Worm (Caenorhabditis elegans) whole organism, L1 larva: Measurements from ENCODE around the gene C49F5.6.

Experiments used
- aha-1 ChIP-seq: fragments of 150-350 bp; optimal IDR thresholded peaks from 2 replicates; lab custom pipeline; 2014; ENCODE audit warnings: missing biosample characterization, missing genetic modification characterization
- blmp-1 ChIP-seq: fragments of 150-350 bp; optimal IDR thresholded peaks from 2 replicates; lab custom pipeline; 2014; ENCODE audit warnings: missing biosample characterization, missing genetic modification characterization
- dpl-1 ChIP-seq, 3 experiments: fragments of 150-350 bp in 2 of 3; sonication (generic microtip) in 1 of 3; optimal IDR thresholded peaks; 2 replicates each; lab custom pipeline; 2014 to 2017; ENCODE audit warnings: missing biosample characterization in 3 of 3, missing genetic modification characterization in 3 of 3, missing genetic modification reagents in 3 of 3
- elt-2 ChIP-seq: sonication (generic microtip); optimal IDR thresholded peaks from 2 replicates; lab custom pipeline; 2016; ENCODE audit warnings: missing genetic modification characterization, mild to moderate bottlenecking, inconsistent platforms, missing compliant biosample characterization, missing genetic modification reagents
- lin-14 ChIP-seq: fragments of 200-800 bp; sonication (Bioruptor generic); optimal IDR thresholded peaks from 2 replicates; lab custom pipeline; 2018; ENCODE audit warnings: mild to moderate bottlenecking, missing genetic modification characterization, moderate library complexity, missing compliant biosample characterization
- lsy-2 ChIP-seq, 2 experiments: fragments of 150-350 bp; optimal IDR thresholded peaks; 2 replicates each; lab custom pipeline; 2014; ENCODE audit warnings: missing biosample characterization in 2 of 2, missing genetic modification characterization in 2 of 2
- nhr-76 ChIP-seq: sonication (generic microtip); optimal IDR thresholded peaks from 2 replicates; lab custom pipeline; 2017; ENCODE audit warnings: missing biosample characterization, missing genetic modification characterization
- pqm-1 ChIP-seq: sonication (generic microtip); optimal IDR thresholded peaks from 3 replicates; lab custom pipeline; 2017; ENCODE audit warnings: missing biosample characterization, missing genetic modification characterization
- skn-1 ChIP-seq: fragments of 150-350 bp; optimal IDR thresholded peaks from 2 replicates; lab custom pipeline; 2014; ENCODE audit warnings: missing biosample characterization, missing genetic modification characterization
- snpc-4 ChIP-seq: fragments of 150-350 bp; optimal IDR thresholded peaks from 2 replicates; lab custom pipeline; 2014; ENCODE audit warnings: missing biosample characterization, missing genetic modification characterization
- unc-62 ChIP-seq: fragments of 150-350 bp; optimal IDR thresholded peaks from 2 replicates; lab custom pipeline; 2014; ENCODE audit warnings: missing biosample characterization, missing genetic modification reagents, missing genetic modification characterization
- ztf-11 ChIP-seq, 2 experiments: sonication (generic microtip); optimal IDR thresholded peaks; 2 replicates each; lab custom pipeline; 2016 to 2017; ENCODE audit warnings: missing genetic modification characterization in 2 of 2, missing biosample characterization in 1 of 2, missing compliant biosample characterization in 1 of 2

DNA sequence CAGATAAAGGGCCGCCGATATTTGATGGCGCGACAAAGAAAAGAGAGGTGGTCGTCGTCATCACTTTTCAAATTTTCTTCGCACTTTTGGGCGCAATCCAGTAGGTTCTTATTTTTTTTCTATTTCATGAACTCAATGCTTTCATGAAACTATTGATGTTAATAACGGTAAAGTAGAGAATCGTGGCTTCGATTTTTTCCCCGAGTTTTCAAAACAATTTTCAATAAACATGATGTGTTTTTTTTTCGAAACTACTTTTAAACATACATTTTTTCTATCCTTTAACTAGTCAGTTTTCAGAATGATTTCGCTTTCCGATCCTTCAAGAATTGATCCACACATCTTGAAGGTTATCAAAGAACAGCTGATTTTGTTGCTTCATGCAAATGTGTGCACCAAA, 2.2 kb upstream of the C49F5.6 start, which contains the start of gene C49F5.5:
- TF ChIP-seq unc-62 (GFP tag; lab: Kevin White, UChicago) (no peak), blmp-1 (no peak), skn-1 (tag; lab: Kevin White, UChicago) (no peak), dpl-1 (GFP tag; optimal IDR thresholded peaks at IDR 0.05; lab: Kevin White, UChicago) (no peak), lsy-2 (tag; optimal IDR thresholded peaks at IDR 0.05; lab: Kevin White, UChicago) (no peak), elt-2 (tag; lab: Kevin White, UChicago) (no peak), pqm-1 (no peak), ztf-11 (tag; optimal IDR thresholded peaks at IDR 0.05; lab: Kevin White, UChicago) (no peak), snpc-4 (tag; lab: Kevin White, UChicago) (no peak), aha-1 (tag; lab: Kevin White, UChicago) (no peak), nhr-76 (tag; lab: Kevin White, UChicago) (no peak), lin-14 (GFP tag; lab: Kevin White, UChicago) (no peak)
